Worm (Caenorhabditis elegans) whole organism, L2 larva: ENCODE results near the gene C06B3.16.

Experiments
- R02D3.7 ChIP-seq: fragments of 150-350 bp; optimal IDR thresholded peaks from 2 replicates; lab custom pipeline; 2014; ENCODE audit warnings: missing biosample characterization, missing genetic modification characterization
- Y55F3AM.14 ChIP-seq: fragments of 200-800 bp; sonication (Bioruptor generic); optimal IDR thresholded peaks from 2 replicates; lab custom pipeline; 2018; ENCODE audit warnings: mild to moderate bottlenecking, missing genetic modification characterization, missing compliant biosample characterization
- alr-1 ChIP-seq: fragments of 150-350 bp; optimal IDR thresholded peaks from 2 replicates; lab custom pipeline; 2014; ENCODE audit warnings: missing biosample characterization, missing genetic modification characterization
- aly-2 ChIP-seq: fragments of 150-350 bp; optimal IDR thresholded peaks from 2 replicates; lab custom pipeline; 2014; ENCODE audit warnings: missing biosample characterization, missing genetic modification characterization
- ama-1 ChIP-seq: fragments of 150-350 bp; optimal IDR thresholded peaks from 2 replicates; lab custom pipeline; 2018; ENCODE audit warnings: inconsistent platforms
- blmp-1 ChIP-seq: sonication (generic microtip); optimal IDR thresholded peaks from 2 replicates; lab custom pipeline; 2017; ENCODE audit warnings: missing genetic modification characterization, mild to moderate bottlenecking, missing compliant biosample characterization, antibody characterized with exemption, moderate library complexity; ENCODE audit not compliant: insufficient read depth
- ceh-82 ChIP-seq: fragments of 150-350 bp; optimal IDR thresholded peaks from 2 replicates; lab custom pipeline; 2014; ENCODE audit warnings: missing biosample characterization, missing genetic modification characterization
- dmd-4 ChIP-seq: sonication (generic microtip); optimal IDR thresholded peaks from 2 replicates; lab custom pipeline; 2017; ENCODE audit warnings: missing biosample characterization, missing genetic modification characterization
- egl-27 ChIP-seq: sonication (generic microtip); optimal IDR thresholded peaks from 3 replicates; lab custom pipeline; 2017; ENCODE audit warnings: missing biosample characterization, missing genetic modification reagents, missing genetic modification characterization
- elt-3 ChIP-seq: sonication (generic microtip); optimal IDR thresholded peaks from 2 replicates; lab custom pipeline; 2017; ENCODE audit warnings: missing biosample characterization, missing genetic modification characterization
- fos-1 ChIP-seq: fragments of 150-350 bp; optimal IDR thresholded peaks from 2 replicates; lab custom pipeline; 2014; ENCODE audit warnings: missing biosample characterization, missing genetic modification characterization
- gmeb-1 ChIP-seq: fragments of 150-350 bp; optimal IDR thresholded peaks from 2 replicates; lab custom pipeline; 2014; ENCODE audit warnings: missing biosample characterization, missing genetic modification characterization
- lin-11 ChIP-seq: fragments of 150-350 bp; sonication (generic microtip); optimal IDR thresholded peaks from 2 replicates; lab custom pipeline; 2014; ENCODE audit warnings: missing biosample characterization, missing genetic modification characterization, inconsistent platforms, mixed read lengths
- lin-13 ChIP-seq: fragments of 150-350 bp; optimal IDR thresholded peaks from 2 replicates; lab custom pipeline; 2014; ENCODE audit warnings: missing biosample characterization, missing genetic modification reagents, missing genetic modification characterization
- lin-39 ChIP-seq: fragments of 150-350 bp; optimal IDR thresholded peaks from 2 replicates; lab custom pipeline; 2014; ENCODE audit warnings: missing biosample characterization, missing genetic modification reagents, missing genetic modification characterization
- lsy-2 ChIP-seq, 2 experiments: fragments of 150-350 bp in 1 of 2; sonication (generic microtip) in 1 of 2; optimal IDR thresholded peaks; 2 replicates each; lab custom pipeline; 2014 to 2017; ENCODE audit warnings: missing biosample characterization in 2 of 2, missing genetic modification characterization in 2 of 2
- mab-5 ChIP-seq: fragments of 150-350 bp; optimal IDR thresholded peaks from 2 replicates; lab custom pipeline; 2014; ENCODE audit warnings: missing biosample characterization, missing genetic modification characterization
- mbf-1 ChIP-seq: sonication (generic microtip); optimal IDR thresholded peaks from 2 replicates; lab custom pipeline; 2017; ENCODE audit warnings: missing biosample characterization, missing genetic modification characterization
- mdl-1 ChIP-seq, 2 experiments: fragments of 150-350 bp in 1 of 2; sonication (generic microtip) in 1 of 2; optimal IDR thresholded peaks; 2 replicates each; lab custom pipeline; 2017; ENCODE audit warnings: missing biosample characterization in 2 of 2, missing genetic modification characterization in 2 of 2
- nhr-11 ChIP-seq: fragments of 150-350 bp; optimal IDR thresholded peaks from 2 replicates; lab custom pipeline; 2014; ENCODE audit warnings: missing biosample characterization, missing genetic modification characterization
- nhr-12 ChIP-seq: fragments of 150-350 bp; optimal IDR thresholded peaks from 2 replicates; lab custom pipeline; 2014; ENCODE audit warnings: missing biosample characterization, missing genetic modification characterization
- nhr-129 ChIP-seq: fragments of 150-350 bp; optimal IDR thresholded peaks from 2 replicates; lab custom pipeline; 2014; ENCODE audit warnings: missing biosample characterization, missing genetic modification characterization
- nhr-237 ChIP-seq: fragments of 150-350 bp; optimal IDR thresholded peaks from 2 replicates; lab custom pipeline; 2014; ENCODE audit warnings: missing biosample characterization, missing genetic modification characterization
- nhr-25 ChIP-seq: fragments of 150-350 bp; sonication (generic microtip); optimal IDR thresholded peaks from 3 replicates; lab custom pipeline; 2014; ENCODE audit warnings: missing biosample characterization, missing genetic modification characterization
- nhr-77 ChIP-seq: fragments of 150-350 bp; optimal IDR thresholded peaks from 2 replicates; lab custom pipeline; 2014; ENCODE audit warnings: missing biosample characterization, missing genetic modification characterization
- sem-4 ChIP-seq: fragments of 150-350 bp; optimal IDR thresholded peaks from 2 replicates; lab custom pipeline; 2014; ENCODE audit warnings: missing biosample characterization, missing genetic modification reagents, missing genetic modification characterization
- skn-1 ChIP-seq: sonication (generic microtip); optimal IDR thresholded peaks from 2 replicates; lab custom pipeline; 2017; ENCODE audit warnings: missing biosample characterization, missing genetic modification characterization
- sma-3 ChIP-seq: sonication (generic microtip); optimal IDR thresholded peaks from 2 replicates; lab custom pipeline; 2016; ENCODE audit warnings: missing genetic modification reagents, missing genetic modification characterization, missing compliant biosample characterization
- sma-9 ChIP-seq, 2 experiments: fragments of 150-350 bp in 1 of 2; sonication (generic microtip) in 1 of 2; optimal IDR thresholded peaks; 2 replicates each; lab custom pipeline; 2014 to 2016; ENCODE audit warnings: missing genetic modification characterization in 2 of 2, mild to moderate bottlenecking in 1 of 2, missing biosample characterization in 1 of 2, missing compliant biosample characterization in 1 of 2, missing genetic modification reagents in 1 of 2, moderate library complexity in 1 of 2
- unc-39 ChIP-seq: fragments of 150-350 bp; optimal IDR thresholded peaks from 2 replicates; lab custom pipeline; 2014; ENCODE audit warnings: missing biosample characterization, missing genetic modification characterization
- unc-55 ChIP-seq: fragments of 150-350 bp; sonication (generic microtip); optimal IDR thresholded peaks from 3 replicates; lab custom pipeline; 2014; ENCODE audit warnings: missing biosample characterization, missing genetic modification reagents, missing genetic modification characterization
- unc-62 ChIP-seq: fragments of 150-350 bp; optimal IDR thresholded peaks from 2 replicates; lab custom pipeline; 2014; ENCODE audit warnings: missing biosample characterization, missing genetic modification reagents, missing genetic modification characterization
- zag-1 ChIP-seq: fragments of 150-350 bp; optimal IDR thresholded peaks from 2 replicates; lab custom pipeline; 2014; ENCODE audit warnings: missing biosample characterization, missing genetic modification characterization
- ztf-1 ChIP-seq: fragments of 200-800 bp; sonication (Bioruptor generic); conservative IDR thresholded peaks from 2 replicates; pipeline ENCODE4 v1.3.6; 2022; ENCODE audit warnings: missing genetic modification characterization, missing compliant biosample characterization
- ztf-11 ChIP-seq: sonication (generic microtip); optimal IDR thresholded peaks from 2 replicates; lab custom pipeline; 2017; ENCODE audit warnings: missing biosample characterization, missing genetic modification characterization
- ztf-4 ChIP-seq: fragments of 150-350 bp; optimal IDR thresholded peaks from 2 replicates; lab custom pipeline; 2014; ENCODE audit warnings: missing biosample characterization, missing genetic modification characterization

The C06B3.16 gene

DNA sequence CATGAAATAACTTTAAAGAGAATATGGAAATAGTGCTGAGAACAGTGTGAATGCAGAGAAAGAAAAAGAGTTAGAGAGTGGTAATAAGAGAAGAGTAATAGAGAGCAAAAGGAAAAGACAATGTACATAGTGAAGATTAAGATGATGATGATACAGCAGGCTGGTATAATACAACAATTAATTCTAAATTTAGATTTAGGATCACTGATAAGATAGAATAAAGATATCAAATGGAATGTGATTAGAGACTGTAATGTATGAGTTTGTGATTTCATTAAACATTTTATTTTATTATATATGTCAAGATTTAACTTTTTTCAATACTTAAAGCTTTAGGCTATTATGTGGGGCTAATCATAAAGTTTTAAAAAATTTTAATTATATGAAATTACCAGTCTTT, 21.9 kb downstream of the C06B3.16 start, which contains the start of gene R10D12.8:
TSS of gene R10D12.8 (minus strand) at position 101 of the 400 bp plus-strand sequence.
- TF ChIP-seq R02D3.7 (tag; lab: Kevin White, UChicago) (no peak), mbf-1 (tag; lab: Kevin White, UChicago) (no peak), lin-39 (tag; lab: Kevin White, UChicago) (no peak), lin-13 (no peak), ztf-11 (no peak), lin-11 (tag; lab: Kevin White, UChicago) (no peak), unc-55 (GFP tag; lab: Kevin White, UChicago) (no peak), skn-1 (tag; lab: Kevin White, UChicago) (no peak), nhr-237 (tag; lab: Kevin White, UChicago) (no peak), nhr-25 (tag; lab: Kevin White, UChicago) (no peak), egl-27 (tag; lab: Kevin White, UChicago) (no peak), sma-3 (GFP tag; lab: Kevin White, UChicago) (no peak), blmp-1 (tag; lab: Kevin White, UChicago) (no peak), mdl-1 (tag; optimal IDR thresholded peaks at IDR 0.05; lab: Kevin White, UChicago) (no peak), ceh-82 (no peak), nhr-77 (tag; lab: Kevin White, UChicago) (no peak)

- TF ChIP-seq sem-4 (tag; lab: Kevin White, UChicago) (no peak), alr-1 (no peak), skn-1 (tag; lab: Kevin White, UChicago) (no peak), fos-1 (no peak), aly-2 (tag; lab: Kevin White, UChicago) (no peak), mab-5 (tag; lab: Kevin White, UChicago) (no peak), ama-1 (no peak), sma-9 (GFP tag; optimal IDR thresholded peaks at IDR 0.05; lab: Kevin White, UChicago) (no peak), sma-9 (tag; optimal IDR thresholded peaks at IDR 0.05; lab: Kevin White, UChicago) (no peak), sma-3 (GFP tag; lab: Kevin White, UChicago) (no peak), ztf-1 (GFP tag; lab: Robert Waterston, UW) (no peak), nhr-129 (no peak), nhr-77 (tag; lab: Kevin White, UChicago) (no peak), R02D3.7 (tag; lab: Kevin White, UChicago) (no peak), unc-62 (no peak), blmp-1 (tag; lab: Kevin White, UChicago) (no peak), lin-13 (no peak), lsy-2 (tag; optimal IDR thresholded peaks at IDR 0.05; lab: Kevin White, UChicago) (no peak), ceh-82 (no peak)
These were observed 22.7 kb downstream of the C06B3.16 start, which contains the start of gene swt-6 for ce11 chrV:13954056-13954455. swt-6 (plus strand) TSS chrV:13954356.

DNA sequence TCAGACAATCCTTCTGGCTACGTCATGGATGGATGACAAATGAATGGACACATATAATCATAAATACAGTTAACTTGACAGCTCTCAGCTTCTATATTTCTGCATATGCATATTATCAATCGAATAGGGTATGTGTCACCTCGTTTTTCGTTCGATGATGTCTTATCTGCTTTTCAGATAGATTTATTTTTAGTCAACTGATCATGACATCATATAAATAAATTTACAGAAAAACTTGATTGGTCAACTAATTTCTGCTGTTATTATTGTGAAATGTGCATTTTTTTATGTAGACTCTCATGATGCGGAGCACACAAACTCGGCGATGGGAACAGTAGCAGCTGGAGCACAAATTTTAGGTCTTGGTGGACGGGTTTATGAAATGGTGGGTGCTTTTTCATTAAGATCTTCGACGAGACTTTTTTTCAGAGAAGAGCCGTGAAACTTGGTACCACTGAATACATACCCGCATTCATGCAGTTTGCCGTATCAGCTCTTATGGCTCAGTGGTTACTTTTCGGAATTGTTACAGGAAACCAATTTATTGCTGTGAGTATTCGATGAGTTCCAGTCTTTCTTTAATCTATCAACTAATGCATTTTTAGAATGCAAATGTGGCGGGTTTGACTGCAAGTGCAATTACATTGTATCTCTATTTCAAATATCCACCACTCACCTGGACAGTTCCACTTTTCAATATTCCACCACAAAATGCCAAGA, 24.2 kb downstream of the C06B3.16 start:
- no peak for TF ChIP-seq ceh-82

ce11 chrV:13957691-13958090, 26.4 kb downstream of the C06B3.16 start:
- no peak for TF ChIP-seq nhr-11
- no peak for TF ChIP-seq gmeb-1
- no peak for TF ChIP-seq sma-3 (GFP tag; lab: Kevin White, UChicago)
- TF ChIP-seq lsy-2 (tag; optimal IDR thresholded peaks at IDR 0.05; lab: Kevin White, UChicago) = no peak
- TF ChIP-seq zag-1 = no peak
- no peak for TF ChIP-seq ama-1
- no peak for TF ChIP-seq unc-39 (tag; lab: Kevin White, UChicago)
- TF ChIP-seq nhr-12 (tag; lab: Kevin White, UChicago) = no peak
- no peak for TF ChIP-seq dmd-4
- no peak for TF ChIP-seq mdl-1 (tag; optimal IDR thresholded peaks at IDR 0.05; lab: Kevin White, UChicago)
- no peak for TF ChIP-seq Y55F3AM.14 (GFP tag; lab: Kevin White, UChicago)
- no peak for TF ChIP-seq R02D3.7 (tag; lab: Kevin White, UChicago)
- no peak for TF ChIP-seq ceh-82
- no peak for TF ChIP-seq blmp-1 (tag; lab: Kevin White, UChicago)
- TF ChIP-seq elt-3 = no peak
- TF ChIP-seq ztf-4 (tag; lab: Kevin White, UChicago) = no peak
- TF ChIP-seq aly-2 (tag; lab: Kevin White, UChicago) = no peak
- TF ChIP-seq lin-13 = no peak
